Fruit fly (Drosophila melanogaster) whole organism, prepupa: ENCODE measurements around the gene CG1791.

Source experiments
- CG11294 ChIP-seq: fragments of 200-800 bp; sonication (Bioruptor generic); IDR thresholded peaks from 2 replicates; pipeline ENCODE4 v1.3.6; 2022; ENCODE audit warnings: missing biosample characterization, missing genetic modification characterization
- CG3032 ChIP-seq: fragments of 200-800 bp; optimal IDR thresholded peaks from 2 replicates; lab custom pipeline; 2019; ENCODE audit warnings: missing biosample characterization, mild to moderate bottlenecking, missing genetic modification characterization, moderate library complexity
- CG6808 ChIP-seq: fragments of 200-800 bp; sonication (Bioruptor generic); optimal IDR thresholded peaks from 3 replicates; lab custom pipeline; 2017; ENCODE audit warnings: missing biosample characterization, missing genetic modification characterization, mild to moderate bottlenecking, moderate library complexity, missing genetic modification reagents
- CG8632 ChIP-seq: fragments of 200-800 bp; sonication (Bioruptor generic); optimal IDR thresholded peaks from 3 replicates; lab custom pipeline; 2016; ENCODE audit warnings: missing biosample characterization, missing genetic modification characterization
- CG9139 ChIP-seq: fragments of 200-800 bp; sonication (Bioruptor generic); optimal IDR thresholded peaks from 3 replicates; lab custom pipeline; 2017; ENCODE audit warnings: missing biosample characterization, mild to moderate bottlenecking, missing genetic modification characterization
- Hr39 ChIP-seq: fragments of 200-800 bp; sonication (Bioruptor generic); optimal IDR thresholded peaks from 2 replicates; lab custom pipeline; 2016; ENCODE audit warnings: missing biosample characterization, missing genetic modification characterization
- Sox102F ChIP-seq: fragments of 200-800 bp; sonication (Bioruptor generic); optimal IDR thresholded peaks from 2 replicates; lab custom pipeline; 2016; ENCODE audit warnings: missing biosample characterization, mild to moderate bottlenecking, missing genetic modification characterization
- ss ChIP-seq, 2 experiments: fragments of 200-800 bp; sonication (Bioruptor generic); optimal IDR thresholded peaks; 2 replicates in 1 of 2; 3 replicates in 1 of 2; lab custom pipeline; 2017 to 2018; ENCODE audit warnings: mild to moderate bottlenecking in 2 of 2, missing biosample characterization in 2 of 2, missing genetic modification characterization in 2 of 2, moderate library complexity in 1 of 2
- svp ChIP-seq: fragments of 200-800 bp; sonication (Bioruptor generic); peaks from one replicate; lab custom pipeline; 2016; ENCODE audit warnings: missing biosample characterization, missing genetic modification characterization

dm6 chrX:9991013-9991412 is 26.3 kb upstream of the CG1791 start:
- TF ChIP-seq CG8632 (no peak), CG3032 (tag; lab: Kevin White, UChicago) (no peak), CG6808 (GFP tag; lab: Kevin White, UChicago) (no peak), Sox102F (GFP tag; lab: Kevin White, UChicago) (no peak), svp (GFP tag; lab: Kevin White, UChicago) (no peak), Hr39 (GFP tag; lab: Kevin White, UChicago) (no peak), ss (GFP tag; optimal IDR thresholded peaks at IDR 0.05; lab: Kevin White, UChicago) (no peak), CG9139 (no peak), CG11294 (no peak)
